Worm (Caenorhabditis elegans): ENCODE data around the gene mrpl-12.

Gene mrpl-12

DNA sequence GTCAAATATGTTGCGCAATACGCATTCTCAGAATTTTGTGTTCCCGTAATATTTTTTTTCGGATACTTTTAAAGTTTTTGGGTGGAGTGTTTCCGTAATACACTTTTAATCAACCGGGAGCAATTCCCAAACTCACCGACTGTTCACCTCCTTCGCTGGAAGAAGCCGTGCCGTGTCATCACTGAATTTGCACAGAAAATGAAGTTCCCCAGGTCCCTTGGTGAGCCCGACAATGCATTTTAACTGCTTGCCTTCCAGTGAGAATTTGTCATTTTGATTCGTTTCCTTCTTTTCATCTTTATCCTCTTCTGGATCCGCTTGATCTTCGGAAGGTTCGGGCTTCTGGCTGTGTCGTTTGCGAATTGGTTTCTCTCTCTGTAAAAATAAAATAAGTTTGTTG is 46.8 kb downstream of the mrpl-12 start:
- no peak for TF ChIP-seq tab-1 (GFP tag; IDR thresholded peaks at IDR 0.05)
- no peak for TF ChIP-seq ztf-23 (GFP tag; IDR thresholded peaks at IDR 0.05)
- no peak for TF ChIP-seq flt-1 (GFP tag; IDR thresholded peaks at IDR 0.05)
- TF ChIP-seq ref-1 (GFP tag; conservative IDR thresholded peaks at IDR 0.05) = no peak
- no peak for TF ChIP-seq T22C8.4 (GFP tag; IDR thresholded peaks at IDR 0.05)
- no peak for TF ChIP-seq ztf-29 (GFP tag; IDR thresholded peaks at IDR 0.05)
- TF ChIP-seq cog-1 (tag; optimal IDR thresholded peaks at IDR 0.05) = no peak
- TF ChIP-seq klf-2 (GFP tag; conservative IDR thresholded peaks at IDR 0.05) = no peak
- TF ChIP-seq med-1 (GFP tag; optimal IDR thresholded peaks at IDR 0.05; ENCODE audit: insufficient read depth) = no peak

DNA sequence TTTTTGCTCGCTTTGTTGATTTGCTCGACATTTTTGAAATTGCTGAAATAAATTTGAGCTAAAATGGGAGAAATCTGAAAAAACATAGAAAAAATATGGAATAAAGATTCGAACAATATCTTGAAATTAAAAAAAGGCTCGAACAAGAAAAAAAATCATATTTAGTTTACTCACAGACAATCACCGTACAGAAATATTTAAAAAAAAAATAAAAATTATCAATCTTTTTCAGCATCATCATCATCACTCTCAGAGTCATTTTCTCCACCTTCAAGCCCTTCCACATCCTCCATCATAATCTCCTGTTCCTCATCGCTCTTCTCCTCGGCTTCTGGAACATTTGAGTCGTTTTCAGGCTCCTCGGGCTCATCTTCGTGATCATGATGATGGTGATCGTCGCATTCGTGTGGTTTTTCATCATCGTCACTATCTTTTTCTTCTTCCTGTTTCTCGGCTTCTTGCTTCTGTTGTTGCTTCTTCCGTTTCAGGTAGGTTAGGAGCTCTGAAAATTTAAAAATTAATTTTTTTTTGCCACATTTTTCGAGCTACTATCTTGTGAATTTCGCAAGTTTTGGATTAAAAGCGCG is 48.0 kb downstream of the mrpl-12 start, which contains the start of gene hpl-2:
hpl-2 (minus strand) TSS at position 51 of the 587 bp plus-strand sequence.
- TF ChIP-seq ztf-29 (GFP tag; IDR thresholded peaks at IDR 0.05) = no peak
- TF ChIP-seq klf-2 (GFP tag; conservative IDR thresholded peaks at IDR 0.05) = no peak
- no peak for TF ChIP-seq flt-1 (GFP tag; IDR thresholded peaks at IDR 0.05)
- TF ChIP-seq med-1 (GFP tag; optimal IDR thresholded peaks at IDR 0.05; ENCODE audit: insufficient read depth) = no peak
- TF ChIP-seq T22C8.4 (GFP tag; IDR thresholded peaks at IDR 0.05) = no peak
- no peak for TF ChIP-seq tab-1 (GFP tag; IDR thresholded peaks at IDR 0.05)
- no peak for TF ChIP-seq cog-1 (tag; optimal IDR thresholded peaks at IDR 0.05)
- TF ChIP-seq ztf-23 (GFP tag; IDR thresholded peaks at IDR 0.05) = no peak
- TF ChIP-seq ref-1 (GFP tag; conservative IDR thresholded peaks at IDR 0.05) = no peak

DNA sequence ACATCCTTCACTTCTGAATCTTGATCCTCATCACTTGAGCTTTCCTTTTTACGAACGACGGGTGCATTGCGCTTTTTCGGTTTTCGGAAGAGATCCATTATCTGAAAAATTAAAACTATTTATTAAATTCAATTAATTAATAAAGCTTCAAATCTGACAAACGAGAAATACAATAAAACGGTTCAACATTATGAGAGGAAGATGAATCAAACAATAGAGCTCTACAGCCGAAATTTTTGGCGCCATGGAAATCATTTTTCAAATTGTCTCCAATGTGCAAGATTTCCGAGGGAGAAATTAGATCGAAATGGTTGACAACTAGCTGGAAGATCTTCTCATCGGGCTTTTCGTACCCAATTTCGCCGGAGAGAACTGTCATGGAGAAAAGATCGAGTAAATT is 50.0 kb downstream of the mrpl-12 start, which contains the start of gene rnf-113:
rnf-113 (minus strand) TSS at position 101 of the 400 bp plus-strand sequence.
- TF ChIP-seq ztf-29 (GFP tag; IDR thresholded peaks at IDR 0.05) = no peak
- TF ChIP-seq flt-1 (GFP tag; IDR thresholded peaks at IDR 0.05) = no peak
- no peak for TF ChIP-seq tab-1 (GFP tag; IDR thresholded peaks at IDR 0.05)
- no peak for TF ChIP-seq T22C8.4 (GFP tag; IDR thresholded peaks at IDR 0.05)
